Worm (Caenorhabditis elegans) whole organism, mixed stage, embryonic: ENCODE measurements around the gene F35F10.14.

Experiments
- M03D4.4 ChIP-seq: sonication (generic microtip); optimal IDR thresholded peaks from 2 replicates; lab custom pipeline; 2017; ENCODE audit warnings: mild to moderate bottlenecking, missing genetic modification characterization, missing compliant biosample characterization
- bed-3 ChIP-seq: fragments of 200-800 bp; sonication (Bioruptor generic); optimal IDR thresholded peaks from 3 replicates; lab custom pipeline; 2018; ENCODE audit warnings: mild to moderate bottlenecking, missing genetic modification characterization, moderate library complexity, missing compliant biosample characterization
- ceh-43 ChIP-seq: fragments of 200-800 bp; sonication (Bioruptor generic); optimal IDR thresholded peaks from 2 replicates; lab custom pipeline; 2018; ENCODE audit warnings: mild to moderate bottlenecking, missing genetic modification characterization, moderate library complexity, missing compliant biosample characterization
- elt-3 ChIP-seq: fragments of 150-350 bp; optimal IDR thresholded peaks from 2 replicates; lab custom pipeline; 2014; ENCODE audit warnings: missing biosample characterization, missing genetic modification characterization
- lsy-2 ChIP-seq: fragments of 150-350 bp; optimal IDR thresholded peaks from 2 replicates; lab custom pipeline; 2014; ENCODE audit warnings: missing biosample characterization, missing genetic modification characterization
- mep-1 ChIP-seq: fragments of 150-350 bp; optimal IDR thresholded peaks from 2 replicates; lab custom pipeline; 2017; ENCODE audit warnings: missing biosample characterization, missing genetic modification reagents, missing genetic modification characterization, inconsistent platforms
- nhr-237 ChIP-seq: fragments of 150-350 bp; optimal IDR thresholded peaks from 2 replicates; lab custom pipeline; 2014; ENCODE audit warnings: missing biosample characterization, missing genetic modification characterization
- nhr-76 ChIP-seq: sonication (generic microtip); optimal IDR thresholded peaks from 2 replicates; lab custom pipeline; 2017; ENCODE audit warnings: missing biosample characterization, missing genetic modification characterization
- pha-4 ChIP-seq: fragments of 150-350 bp; optimal IDR thresholded peaks from 2 replicates; lab custom pipeline; 2018; ENCODE audit warnings: missing biosample characterization, missing genetic modification reagents, missing genetic modification characterization
- sptf-1 ChIP-seq: sonication (generic microtip); optimal IDR thresholded peaks from 2 replicates; lab custom pipeline; 2017; ENCODE audit warnings: mild to moderate bottlenecking, missing genetic modification characterization, moderate library complexity, missing compliant biosample characterization
- unc-39 ChIP-seq: fragments of 150-350 bp; optimal IDR thresholded peaks from 2 replicates; lab custom pipeline; 2014; ENCODE audit warnings: missing biosample characterization, missing genetic modification characterization
- unc-62 ChIP-seq: fragments of 150-350 bp; optimal IDR thresholded peaks from 2 replicates; lab custom pipeline; 2014; ENCODE audit warnings: missing biosample characterization, missing genetic modification reagents, missing genetic modification characterization

ce11 chrV:3315308-3315707 lies 4.6 kb downstream of the F35F10.14 start, which contains the start of gene arrd-19:
- TF ChIP-seq lsy-2 (tag; lab: Kevin White, UChicago), result no peak
- TF ChIP-seq unc-62 (GFP tag; lab: Kevin White, UChicago), result no peak
- TF ChIP-seq nhr-76 (tag; lab: Kevin White, UChicago), result no peak
- TF ChIP-seq M03D4.4 (tag; lab: Kevin White, UChicago), result no peak
- peak; percentile 19 for TF ChIP-seq nhr-237
- peak; percentile 4 for TF ChIP-seq mep-1 (tag; lab: Kevin White, UChicago)
- TF ChIP-seq elt-3 (tag; lab: Kevin White, UChicago), result no peak
- TF ChIP-seq unc-39, result no peak
- no peak for TF ChIP-seq ceh-43 (GFP tag; lab: Kevin White, UChicago)
- no peak for TF ChIP-seq bed-3 (GFP tag; lab: Kevin White, UChicago)
- TF ChIP-seq pha-4 (tag; lab: Kevin White, UChicago), result no peak
- no peak for TF ChIP-seq sptf-1 (tag; lab: Kevin White, UChicago)
